Worm (Caenorhabditis elegans) whole organism, L4/young adult: Measurements from ENCODE around the gene C47D12.5.

ENCODE experiments used
- W03F9.2 ChIP-seq: fragments of 150-350 bp; optimal IDR thresholded peaks from 2 replicates; lab custom pipeline; 2014; ENCODE audit warnings: missing biosample characterization, missing genetic modification characterization
- dao-5 ChIP-seq: sonication (generic microtip); optimal IDR thresholded peaks from 2 replicates; lab custom pipeline; 2016; ENCODE audit warnings: missing genotype, missing genetic modification characterization, moderate library complexity, missing compliant biosample characterization
- him-1 ChIP-seq: sonication (generic microtip); optimal IDR thresholded peaks from 2 replicates; lab custom pipeline; 2016; ENCODE audit warnings: missing genotype, missing genetic modification reagents, missing genetic modification characterization, missing compliant biosample characterization

ce11 chrII:11729757-11730535, 44.9 kb upstream of the C47D12.5 start:
- no peak for TF ChIP-seq him-1
- no peak for TF ChIP-seq dao-5
- TF ChIP-seq W03F9.2 (tag; lab: Kevin White, UChicago), result no peak
